Worm (Caenorhabditis elegans) whole organism, L1 larva: ENCODE measurements around the gene srr-9.

ENCODE experiments used
- C34B4.2 ChIP-seq: sonication (generic microtip); optimal IDR thresholded peaks from 2 replicates; lab custom pipeline; 2017; ENCODE audit warnings: mild to moderate bottlenecking, missing genetic modification characterization, missing compliant biosample characterization
- Y116A8C.19 ChIP-seq: sonication (generic microtip); optimal IDR thresholded peaks from 2 replicates; lab custom pipeline; 2016; ENCODE audit warnings: missing compliant biosample characterization, missing genetic modification characterization, borderline replicate concordance
- ama-1 ChIP-seq: fragments of 150-350 bp; optimal IDR thresholded peaks from 2 replicates; lab custom pipeline; 2014
- blmp-1 ChIP-seq: fragments of 150-350 bp; optimal IDR thresholded peaks from 2 replicates; lab custom pipeline; 2014; ENCODE audit warnings: missing biosample characterization, missing genetic modification characterization
- ceh-63 ChIP-seq: fragments of 200-800 bp; sonication (Bioruptor generic); optimal IDR thresholded peaks from 2 replicates; lab custom pipeline; 2018; ENCODE audit warnings: mild to moderate bottlenecking, missing genetic modification characterization, missing compliant biosample characterization
- ceh-82 ChIP-seq, 3 experiments: fragments of 150-350 bp in 1 of 3; sonication (generic microtip) in 2 of 3; optimal IDR thresholded peaks; 2 replicates each; lab custom pipeline; 2014 to 2017; ENCODE audit warnings: missing biosample characterization in 3 of 3, missing genetic modification characterization in 3 of 3
- ceh-88 ChIP-seq: fragments of 200-800 bp; sonication (Bioruptor generic); IDR thresholded peaks from 2 replicates; pipeline ENCODE4 v1.3.6; 2022; ENCODE audit warnings: missing genetic modification characterization, missing compliant biosample characterization
- ces-1 ChIP-seq: fragments of 150-350 bp; optimal IDR thresholded peaks from 2 replicates; lab custom pipeline; 2014; ENCODE audit warnings: missing biosample characterization, missing genetic modification reagents, missing genetic modification characterization
- dpl-1 ChIP-seq, 3 experiments: fragments of 150-350 bp in 2 of 3; sonication (generic microtip) in 1 of 3; optimal IDR thresholded peaks; 2 replicates each; lab custom pipeline; 2014 to 2017; ENCODE audit warnings: missing biosample characterization in 3 of 3, missing genetic modification characterization in 3 of 3, missing genetic modification reagents in 3 of 3
- dsc-1 ChIP-seq: sonication (generic microtip); optimal IDR thresholded peaks from 2 replicates; lab custom pipeline; 2016; ENCODE audit warnings: mild to moderate bottlenecking, missing genetic modification characterization, missing compliant biosample characterization
- efl-1 ChIP-seq, 4 experiments: fragments of 150-350 bp; optimal IDR thresholded peaks in 3 of 4; peaks in 1 of 4; 1 replicate in 1 of 4; 2 replicates in 3 of 4; lab custom pipeline; 2014; ENCODE audit warnings: missing biosample characterization in 2 of 4, missing genetic modification characterization in 2 of 4, missing genetic modification reagents in 2 of 4
- egl-13 ChIP-seq: sonication (generic microtip); optimal IDR thresholded peaks from 2 replicates; lab custom pipeline; 2016; ENCODE audit warnings: missing genotype, missing genetic modification reagents, missing genetic modification characterization, missing compliant biosample characterization
- elt-2 ChIP-seq: sonication (generic microtip); optimal IDR thresholded peaks from 2 replicates; lab custom pipeline; 2016; ENCODE audit warnings: missing genetic modification characterization, mild to moderate bottlenecking, inconsistent platforms, missing compliant biosample characterization, missing genetic modification reagents
- fkh-8 ChIP-seq: sonication (generic microtip); optimal IDR thresholded peaks from 2 replicates; lab custom pipeline; 2016; ENCODE audit warnings: mild to moderate bottlenecking, missing genetic modification characterization, missing compliant biosample characterization
- fos-1 ChIP-seq: fragments of 150-350 bp; optimal IDR thresholded peaks from 2 replicates; lab custom pipeline; 2014; ENCODE audit warnings: missing biosample characterization, missing genetic modification characterization
- hlh-17 ChIP-seq: fragments of 200-800 bp; sonication (Bioruptor generic); optimal IDR thresholded peaks from 2 replicates; lab custom pipeline; 2018; ENCODE audit warnings: missing genetic modification characterization, mild to moderate bottlenecking, missing compliant biosample characterization, moderate library complexity, borderline replicate concordance
- hlh-4 ChIP-seq: sonication (generic microtip); optimal IDR thresholded peaks from 2 replicates; lab custom pipeline; 2016; ENCODE audit warnings: mild to moderate bottlenecking, missing genetic modification characterization, missing compliant biosample characterization
- irx-1 ChIP-seq: sonication (generic microtip); optimal IDR thresholded peaks from 2 replicates; lab custom pipeline; 2016; ENCODE audit warnings: missing genetic modification characterization, missing compliant biosample characterization
- lin-13 ChIP-seq: fragments of 150-350 bp; optimal IDR thresholded peaks from 2 replicates; lab custom pipeline; 2014; ENCODE audit warnings: missing biosample characterization, missing genetic modification reagents, missing genetic modification characterization
- lin-14 ChIP-seq: fragments of 200-800 bp; sonication (Bioruptor generic); optimal IDR thresholded peaks from 2 replicates; lab custom pipeline; 2018; ENCODE audit warnings: mild to moderate bottlenecking, missing genetic modification characterization, moderate library complexity, missing compliant biosample characterization
- lin-15B ChIP-seq: fragments of 150-350 bp; sonication (generic microtip); optimal IDR thresholded peaks from 3 replicates; lab custom pipeline; 2014; ENCODE audit warnings: missing biosample characterization, missing genetic modification characterization
- lin-35 ChIP-seq, 2 experiments: fragments of 150-350 bp; optimal IDR thresholded peaks; 2 replicates each; lab custom pipeline; 2014; ENCODE audit warnings: missing biosample characterization in 2 of 2, missing genetic modification characterization in 2 of 2, missing genetic modification reagents in 2 of 2
- lin-39 ChIP-seq: fragments of 150-350 bp; optimal IDR thresholded peaks from 2 replicates; lab custom pipeline; 2014; ENCODE audit warnings: missing biosample characterization, missing genetic modification reagents, missing genetic modification characterization
- lir-3 ChIP-seq: sonication (generic microtip); optimal IDR thresholded peaks from 2 replicates; lab custom pipeline; 2016; ENCODE audit warnings: mild to moderate bottlenecking, missing genetic modification characterization, moderate library complexity, missing compliant biosample characterization; ENCODE audit not compliant: poor library complexity
- lsy-2 ChIP-seq, 2 experiments: fragments of 150-350 bp; optimal IDR thresholded peaks; 2 replicates each; lab custom pipeline; 2014; ENCODE audit warnings: missing biosample characterization in 2 of 2, missing genetic modification characterization in 2 of 2
- mab-9 ChIP-seq: fragments of 200-800 bp; sonication (Bioruptor generic); IDR thresholded peaks from 2 replicates; pipeline ENCODE4 v1.3.6; 2022; ENCODE audit warnings: missing genetic modification reagents, missing genetic modification characterization, missing compliant biosample characterization
- mdl-1 ChIP-seq, 2 experiments: fragments of 150-350 bp; optimal IDR thresholded peaks; 2 replicates each; lab custom pipeline; 2014 to 2017; ENCODE audit warnings: missing biosample characterization in 2 of 2, missing genetic modification characterization in 2 of 2, inconsistent platforms in 1 of 2
- nhr-12 ChIP-seq: sonication (generic microtip); optimal IDR thresholded peaks from 2 replicates; lab custom pipeline; 2017; ENCODE audit warnings: missing biosample characterization, missing genetic modification characterization
- nhr-19 ChIP-seq: fragments of 200-800 bp; sonication (Bioruptor generic); conservative IDR thresholded peaks from 2 replicates; pipeline ENCODE4 v1.3.6; 2022; ENCODE audit warnings: missing genetic modification characterization, missing compliant biosample characterization
- nhr-237 ChIP-seq: fragments of 150-350 bp; optimal IDR thresholded peaks from 2 replicates; lab custom pipeline; 2014; ENCODE audit warnings: missing biosample characterization, missing genetic modification characterization
- nhr-47 ChIP-seq: sonication (generic microtip); optimal IDR thresholded peaks from 2 replicates; lab custom pipeline; 2016; ENCODE audit warnings: mild to moderate bottlenecking, missing genetic modification characterization, moderate library complexity, missing compliant biosample characterization
- nhr-71 ChIP-seq: sonication (generic microtip); optimal IDR thresholded peaks from 2 replicates; lab custom pipeline; 2016; ENCODE audit warnings: mild to moderate bottlenecking, missing genetic modification characterization, moderate library complexity, missing compliant biosample characterization
- nhr-76 ChIP-seq: sonication (generic microtip); optimal IDR thresholded peaks from 2 replicates; lab custom pipeline; 2017; ENCODE audit warnings: missing biosample characterization, missing genetic modification characterization
- nhr-85 ChIP-seq: sonication (generic microtip); peaks from one replicate; lab custom pipeline; 2016; ENCODE audit warnings: missing genetic modification characterization, inconsistent platforms, missing compliant biosample characterization
- pqm-1 ChIP-seq: sonication (generic microtip); optimal IDR thresholded peaks from 3 replicates; lab custom pipeline; 2017; ENCODE audit warnings: missing biosample characterization, missing genetic modification characterization
- rnt-1 ChIP-seq: sonication (generic microtip); optimal IDR thresholded peaks from 2 replicates; lab custom pipeline; 2016; ENCODE audit warnings: mild to moderate bottlenecking, missing genetic modification characterization, moderate library complexity, missing compliant biosample characterization
- snpc-4 ChIP-seq: fragments of 150-350 bp; optimal IDR thresholded peaks from 2 replicates; lab custom pipeline; 2014; ENCODE audit warnings: missing biosample characterization, missing genetic modification characterization
- sox-4 ChIP-seq: sonication (generic microtip); optimal IDR thresholded peaks from 2 replicates; lab custom pipeline; 2016; ENCODE audit warnings: missing genetic modification characterization, missing compliant biosample characterization
- swsn-7 ChIP-seq: sonication (generic microtip); optimal IDR thresholded peaks from 2 replicates; lab custom pipeline; 2016; ENCODE audit warnings: missing genetic modification characterization, missing compliant biosample characterization
- tbx-2 ChIP-seq: sonication (generic microtip); optimal IDR thresholded peaks from 2 replicates; lab custom pipeline; 2016; ENCODE audit warnings: missing genetic modification characterization, missing compliant biosample characterization
- unc-30 ChIP-seq: sonication (generic microtip); optimal IDR thresholded peaks from 2 replicates; lab custom pipeline; 2017; ENCODE audit warnings: missing biosample characterization, missing genetic modification characterization
- unc-62 ChIP-seq: fragments of 150-350 bp; optimal IDR thresholded peaks from 2 replicates; lab custom pipeline; 2014; ENCODE audit warnings: missing biosample characterization, missing genetic modification reagents, missing genetic modification characterization
- unc-86 ChIP-seq: sonication (generic microtip); optimal IDR thresholded peaks from 2 replicates; lab custom pipeline; 2016; ENCODE audit warnings: missing genetic modification characterization, missing compliant biosample characterization
- unc-98 ChIP-seq: fragments of 200-800 bp; sonication (Bioruptor generic); IDR thresholded peaks from 2 replicates; pipeline ENCODE4 v1.3.6; 2022; ENCODE audit warnings: missing genetic modification characterization, missing compliant biosample characterization
- zip-4 ChIP-seq: fragments of 200-800 bp; sonication (Bioruptor generic); optimal IDR thresholded peaks from 2 replicates; lab custom pipeline; 2018; ENCODE audit warnings: mild to moderate bottlenecking, missing genetic modification characterization, moderate library complexity, missing compliant biosample characterization
- ztf-4 ChIP-seq: fragments of 150-350 bp; optimal IDR thresholded peaks from 2 replicates; lab custom pipeline; 2014; ENCODE audit warnings: missing biosample characterization, missing genetic modification characterization

The srr-9 gene

DNA sequence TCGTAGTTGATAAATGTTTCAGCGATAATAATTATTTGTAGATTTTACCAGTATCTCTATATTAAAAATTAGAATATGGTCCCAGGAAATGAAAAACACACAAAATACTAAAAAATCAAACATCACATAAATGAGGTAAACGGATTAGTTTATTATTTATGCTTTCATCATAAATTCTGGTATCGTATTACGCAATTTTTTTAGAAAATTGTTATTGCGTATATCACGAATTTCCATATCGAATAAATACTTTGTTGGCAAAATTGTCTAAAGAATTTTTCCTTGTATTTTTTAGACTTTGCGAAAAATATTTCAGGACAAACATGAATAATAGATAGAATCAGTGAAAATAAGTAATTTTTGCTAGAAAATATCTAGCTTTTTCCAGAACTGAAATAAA, 11.6 kb upstream of the srr-9 start:
- TF ChIP-seq mab-9 (GFP tag; lab: Robert Waterston, UW): no peak
- no peak for TF ChIP-seq hlh-17
- TF ChIP-seq lin-35 (GFP tag; optimal IDR thresholded peaks at IDR 0.05; lab: Kevin White, UChicago): no peak

DNA sequence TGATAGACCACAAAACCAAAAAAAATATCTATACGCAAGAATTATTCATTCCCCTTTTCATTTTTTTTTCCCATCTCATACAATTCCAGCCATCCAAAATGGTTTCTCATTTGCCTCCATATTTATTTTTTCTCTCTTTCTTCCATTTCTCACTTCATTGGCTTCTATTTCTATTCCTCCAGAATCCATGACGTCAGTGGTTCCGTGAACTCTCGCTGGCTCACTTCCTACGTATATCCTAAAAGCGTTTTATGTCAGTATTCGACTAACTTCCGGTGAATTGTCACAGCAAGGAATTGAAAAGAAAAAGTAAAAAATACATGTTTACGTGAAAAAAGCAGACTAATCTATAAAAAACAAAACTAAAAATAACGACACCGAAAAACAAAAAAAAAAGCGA, 10.9 kb upstream of the srr-9 start:
- no peak for TF ChIP-seq ces-1 (GFP tag; lab: Kevin White, UChicago)
- peak; percentile 30 for TF ChIP-seq nhr-47 (tag; lab: Kevin White, UChicago)
- no peak for TF ChIP-seq ztf-4
- peak; percentile 64 for TF ChIP-seq nhr-71 (tag; lab: Kevin White, UChicago)
- peak; percentile 71 for TF ChIP-seq fkh-8 (tag; lab: Kevin White, UChicago)
- peak; percentile 75 for TF ChIP-seq lin-14 (GFP tag; lab: Kevin White, UChicago)
- TF ChIP-seq ceh-63 (GFP tag; lab: Kevin White, UChicago): no peak
- peak; percentile 15 for TF ChIP-seq dsc-1 (tag; lab: Kevin White, UChicago)
- TF ChIP-seq tbx-2 (tag; lab: Kevin White, UChicago): peak; percentile 13
- peak; percentile 37 for TF ChIP-seq egl-13 (tag; lab: Kevin White, UChicago)
- TF ChIP-seq unc-86: peak; percentile 55

DNA sequence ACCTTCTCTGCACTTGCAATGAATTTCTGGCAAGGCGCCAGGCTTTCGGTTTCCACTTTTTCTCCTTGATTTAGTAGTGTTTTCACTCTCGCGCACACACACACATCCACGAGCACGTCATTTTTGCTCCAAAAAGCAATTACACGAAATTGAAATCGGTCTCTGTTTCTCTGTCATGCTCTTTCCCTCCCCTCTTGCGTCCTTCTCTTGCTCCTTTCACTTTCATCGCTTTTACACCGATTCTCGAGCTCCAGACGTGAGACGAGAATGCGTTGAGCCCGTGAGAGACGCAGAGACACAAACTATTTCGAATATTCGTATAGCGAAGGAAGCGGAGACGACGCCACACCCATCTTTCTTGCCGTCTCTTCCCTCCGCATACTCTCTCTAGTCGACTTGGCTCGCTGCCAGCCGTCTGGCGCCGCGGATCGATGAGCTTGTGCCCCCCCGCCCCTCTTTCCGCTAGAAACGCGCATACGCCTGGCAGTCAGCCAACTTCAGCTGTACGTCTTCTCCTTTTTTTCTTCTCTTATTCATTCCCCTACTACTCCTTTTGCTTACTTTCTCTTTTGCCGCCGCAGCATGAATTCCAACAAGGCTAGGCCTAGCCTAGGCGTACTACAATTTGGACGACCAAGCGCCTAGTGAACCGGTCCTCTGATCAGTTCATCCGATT, 9.7 kb upstream of the srr-9 start:
- TF ChIP-seq ama-1 (lab: Kevin White, UChicago) (no peak), ztf-4 (peak; percentile 36), lin-15B (tag; lab: Kevin White, UChicago) (no peak), lin-39 (tag; lab: Kevin White, UChicago) (peak; percentile 24), fos-1 (tag; lab: Kevin White, UChicago) (peak; percentile 75), lin-35 (GFP tag; optimal IDR thresholded peaks at IDR 0.05; lab: Kevin White, UChicago) (peak in 1 of 2 experiments; percentile 67), elt-2 (tag; lab: Kevin White, UChicago) (peak; percentile 45), nhr-47 (tag; lab: Kevin White, UChicago) (peak; percentile 94), sox-4 (peak; percentile 75), lin-14 (GFP tag; lab: Kevin White, UChicago) (peak; percentile 98), unc-30 (tag; lab: Kevin White, UChicago) (no peak), irx-1 (tag; lab: Kevin White, UChicago) (peak; percentile 74), ces-1 (GFP tag; lab: Kevin White, UChicago) (no peak), ceh-82 (tag; optimal IDR thresholded peaks at IDR 0.05; lab: Kevin White, UChicago) (peak; percentile 29 to 81 (median 41)), nhr-237 (tag; lab: Kevin White, UChicago) (no peak), nhr-76 (tag; lab: Kevin White, UChicago) (no peak), swsn-7 (tag; lab: Kevin White, UChicago) (peak; percentile 86), snpc-4 (tag; lab: Kevin White, UChicago) (peak; percentile 16), nhr-12 (no peak), C34B4.2 (tag; lab: Kevin White, UChicago) (no peak), efl-1 (optimal IDR thresholded peaks at IDR 0.05; lab: Kevin White, UChicago) (peak; percentile 72 to 75), efl-1 (GFP tag; optimal IDR thresholded peaks at IDR 0.05 in 1 of 2; lab: Kevin White, UChicago) (peak; percentile 32 to 95), Y116A8C.19 (no peak), lsy-2 (tag; optimal IDR thresholded peaks at IDR 0.05; lab: Kevin White, UChicago) (peak; percentile 64 to 78), lir-3 (no peak), zip-4 (GFP tag; lab: Kevin White, UChicago) (peak; percentile 52), mdl-1 (tag; optimal IDR thresholded peaks at IDR 0.05; lab: Kevin White, UChicago) (no peak), lin-13 (peak; percentile 43), rnt-1 (tag; lab: Kevin White, UChicago) (peak; percentile 81), ceh-88 (GFP tag; lab: Robert Waterston, UW) (peak; percentile 81), dpl-1 (GFP tag; optimal IDR thresholded peaks at IDR 0.05; lab: Kevin White, UChicago) (peak; percentile 21 to 50 (median 47)), unc-62 (GFP tag; lab: Kevin White, UChicago) (no peak), blmp-1 (peak; percentile 98), nhr-71 (tag; lab: Kevin White, UChicago) (peak; percentile 96), tbx-2 (tag; lab: Kevin White, UChicago) (peak; percentile 93), nhr-19 (GFP tag; lab: Robert Waterston, UW) (peak; percentile 71), pqm-1 (no peak), unc-98 (GFP tag; lab: Robert Waterston, UW) (peak; percentile 49; the same call in 1 of the 2 replicates), nhr-85 (no peak), hlh-4 (tag; lab: Kevin White, UChicago) (peak; percentile 19)
